Worm (Caenorhabditis elegans) whole organism, L4 larva: ENCODE results near the gene C16A3.6.

ENCODE experiments used
- aly-2 ChIP-seq: sonication (generic microtip); optimal IDR thresholded peaks from 2 replicates; lab custom pipeline; 2018; ENCODE audit warnings: missing biosample characterization, missing genetic modification characterization
- ceh-28 ChIP-seq: fragments of 150-350 bp; optimal IDR thresholded peaks from 2 replicates; lab custom pipeline; 2014; ENCODE audit warnings: missing biosample characterization, missing genetic modification reagents, missing genetic modification characterization
- ces-1 ChIP-seq: fragments of 150-350 bp; sonication (generic microtip); optimal IDR thresholded peaks from 4 replicates; lab custom pipeline; 2014; ENCODE audit warnings: missing biosample characterization, missing genetic modification reagents, missing genetic modification characterization
- lir-3 ChIP-seq: sonication (generic microtip); optimal IDR thresholded peaks from 2 replicates; lab custom pipeline; 2016; ENCODE audit warnings: mild to moderate bottlenecking, missing genetic modification characterization, missing compliant biosample characterization
- nhr-102 ChIP-seq: sonication (generic microtip); optimal IDR thresholded peaks from 2 replicates; lab custom pipeline; 2016; ENCODE audit warnings: mild to moderate bottlenecking, missing genetic modification characterization, moderate library complexity, missing compliant biosample characterization
- pha-4 ChIP-seq, 2 experiments: fragments of 150-350 bp in 1 of 2; fragments of 200-800 bp in 1 of 2; sonication (Bioruptor generic) in 1 of 2; IDR thresholded peaks in 1 of 2; optimal IDR thresholded peaks in 1 of 2; 2 replicates each; pipeline versions ENCODE4 v1.3.6 to Lab custom; 2014 to 2022; ENCODE audit warnings: missing genetic modification characterization in 2 of 2, missing genetic modification reagents in 2 of 2, missing biosample characterization in 1 of 2, missing compliant biosample characterization in 1 of 2
- snpc-4 ChIP-seq: fragments of 150-350 bp; optimal IDR thresholded peaks from 2 replicates; lab custom pipeline; 2014; ENCODE audit warnings: missing biosample characterization, missing genetic modification characterization
- tra-1 ChIP-seq: fragments of 200-800 bp; sonication (Bioruptor generic); IDR thresholded peaks from 2 replicates; pipeline ENCODE4 v1.3.6; 2022; ENCODE audit warnings: missing genetic modification reagents, missing genetic modification characterization, missing compliant biosample characterization
- unc-130 ChIP-seq: sonication (generic microtip); optimal IDR thresholded peaks from 2 replicates; lab custom pipeline; 2016; ENCODE audit warnings: missing genetic modification reagents, missing genetic modification characterization, missing compliant biosample characterization
- zag-1 ChIP-seq: fragments of 150-350 bp; optimal IDR thresholded peaks from 2 replicates; lab custom pipeline; 2014; ENCODE audit warnings: missing biosample characterization, missing genetic modification characterization

- TF ChIP-seq ceh-28 (no peak), unc-130 (GFP tag; lab: Kevin White, UChicago) (no peak), ces-1 (GFP tag; lab: Kevin White, UChicago) (no peak), zag-1 (tag; lab: Kevin White, UChicago) (no peak), pha-4 (GFP tag; IDR thresholded peaks at IDR 0.05; lab: Robert Waterston, UW) (no peak), pha-4 (tag; optimal IDR thresholded peaks at IDR 0.05; lab: Kevin White, UChicago) (no peak), lir-3 (tag; lab: Kevin White, UChicago) (no peak), aly-2 (no peak), nhr-102 (tag; lab: Kevin White, UChicago) (no peak), tra-1 (no peak), snpc-4 (tag; lab: Kevin White, UChicago) (no peak)
Observed at ce11 chrIII:6353084-6353483, 25.9 kb upstream of the C16A3.6 start, which contains the start of gene akap-1.
